Worm (Caenorhabditis elegans) whole organism, L4 larva: ENCODE results near the gene arx-2.

Experiments used
- D1046.2 ChIP-seq: fragments of 200-800 bp; sonication (Bioruptor generic); IDR thresholded peaks from 2 replicates; pipeline ENCODE4 v1.3.6; 2022; ENCODE audit warnings: missing genetic modification characterization, missing compliant biosample characterization
- F10B5.3 ChIP-seq: sonication (generic microtip); optimal IDR thresholded peaks from 2 replicates; lab custom pipeline; 2016; ENCODE audit warnings: mild to moderate bottlenecking, missing genetic modification characterization, missing compliant biosample characterization
- T20F7.1 ChIP-seq: fragments of 200-800 bp; sonication (Bioruptor generic); optimal IDR thresholded peaks from 2 replicates; lab custom pipeline; 2018; ENCODE audit warnings: mild to moderate bottlenecking, missing genetic modification characterization, missing compliant biosample characterization
- Y5F2A.4 ChIP-seq: fragments of 200-800 bp; sonication (Bioruptor generic); optimal IDR thresholded peaks from 2 replicates; lab custom pipeline; 2018; ENCODE audit warnings: mild to moderate bottlenecking, missing genetic modification characterization, missing compliant biosample characterization
- ZK546.5 ChIP-seq, 2 experiments: sonication (generic microtip); optimal IDR thresholded peaks; 2 replicates each; lab custom pipeline; 2017; ENCODE audit warnings: missing biosample characterization in 2 of 2, missing genetic modification characterization in 2 of 2
- aha-1 ChIP-seq: fragments of 150-350 bp; peaks from one replicate; lab custom pipeline; 2014; ENCODE audit warnings: missing biosample characterization, missing genetic modification characterization
- ama-1 ChIP-seq: fragments of 150-350 bp; optimal IDR thresholded peaks from 2 replicates; lab custom pipeline; 2014; ENCODE audit warnings: inconsistent platforms, mixed read lengths
- attf-4 ChIP-seq: sonication (generic microtip); optimal IDR thresholded peaks from 3 replicates; lab custom pipeline; 2017; ENCODE audit warnings: missing biosample characterization, missing genetic modification characterization
- ceh-32 ChIP-seq: sonication (generic microtip); optimal IDR thresholded peaks from 2 replicates; lab custom pipeline; 2016; ENCODE audit warnings: mild to moderate bottlenecking, missing genetic modification characterization, missing compliant biosample characterization; ENCODE audit not compliant: poor library complexity
- ces-1 ChIP-seq: fragments of 150-350 bp; sonication (generic microtip); optimal IDR thresholded peaks from 4 replicates; lab custom pipeline; 2014; ENCODE audit warnings: missing biosample characterization, missing genetic modification reagents, missing genetic modification characterization
- cey-2 ChIP-seq: sonication (generic microtip); optimal IDR thresholded peaks from 3 replicates; lab custom pipeline; 2017; ENCODE audit warnings: missing genetic modification characterization, mild to moderate bottlenecking, missing compliant biosample characterization, antibody characterized with exemption, borderline replicate concordance; ENCODE audit not compliant: insufficient read depth
- dmd-6 ChIP-seq: fragments of 200-800 bp; sonication (Bioruptor generic); IDR thresholded peaks from 2 replicates; pipeline ENCODE4 v1.3.6; 2022; ENCODE audit warnings: missing genetic modification reagents, missing genetic modification characterization, missing compliant biosample characterization
- dmd-8 ChIP-seq: fragments of 200-800 bp; sonication (Bioruptor generic); IDR thresholded peaks from 2 replicates; pipeline ENCODE4 v1.3.6; 2022; ENCODE audit warnings: missing genetic modification characterization, missing compliant biosample characterization
- dmd-9 ChIP-seq: fragments of 200-800 bp; sonication (Bioruptor generic); IDR thresholded peaks from 2 replicates; pipeline ENCODE4 v1.3.6; 2022; ENCODE audit warnings: missing genetic modification reagents, missing genetic modification characterization, missing compliant biosample characterization
- duxl-1 ChIP-seq: sonication (generic microtip); optimal IDR thresholded peaks from 2 replicates; lab custom pipeline; 2016; ENCODE audit warnings: mild to moderate bottlenecking, missing genetic modification characterization, moderate library complexity, missing compliant biosample characterization; ENCODE audit not compliant: poor library complexity
- dve-1 ChIP-seq: sonication (generic microtip); optimal IDR thresholded peaks from 2 replicates; lab custom pipeline; 2017; ENCODE audit warnings: antibody characterized with exemption, mild to moderate bottlenecking, missing genetic modification characterization, missing compliant biosample characterization; ENCODE audit not compliant: insufficient read depth
- egl-43 ChIP-seq: fragments of 200-800 bp; sonication (Bioruptor generic); IDR thresholded peaks from 2 replicates; pipeline ENCODE4 v1.3.6; 2022; ENCODE audit warnings: missing genetic modification reagents, missing genetic modification characterization, missing compliant biosample characterization
- gei-8 ChIP-seq: fragments of 200-800 bp; sonication (Bioruptor generic); optimal IDR thresholded peaks from 2 replicates; lab custom pipeline; 2018; ENCODE audit warnings: mild to moderate bottlenecking, missing genetic modification characterization, missing compliant biosample characterization
- hif-1 ChIP-seq, 2 experiments: sonication (generic microtip); optimal IDR thresholded peaks; 2 replicates each; lab custom pipeline; 2016 to 2017; ENCODE audit warnings: missing compliant biosample characterization in 2 of 2, missing genetic modification characterization in 2 of 2, missing genetic modification reagents in 2 of 2, missing genotype in 2 of 2, mild to moderate bottlenecking in 1 of 2
- hlh-11 ChIP-seq: fragments of 200-800 bp; sonication (Bioruptor generic); optimal IDR thresholded peaks from 2 replicates; lab custom pipeline; 2018; ENCODE audit warnings: mild to moderate bottlenecking, missing genetic modification characterization, missing compliant biosample characterization
- hlh-30 ChIP-seq: sonication (generic microtip); optimal IDR thresholded peaks from 2 replicates; lab custom pipeline; 2017; ENCODE audit warnings: antibody characterized with exemption, mild to moderate bottlenecking, missing genetic modification characterization, missing compliant biosample characterization; ENCODE audit not compliant: insufficient read depth
- jun-1 ChIP-seq: fragments of 150-350 bp; optimal IDR thresholded peaks from 2 replicates; lab custom pipeline; 2014; ENCODE audit warnings: missing biosample characterization, missing genetic modification reagents, missing genetic modification characterization
- lim-7 ChIP-seq: fragments of 200-800 bp; sonication (Bioruptor generic); IDR thresholded peaks from 2 replicates; pipeline ENCODE4 v1.3.6; 2022; ENCODE audit warnings: missing genetic modification characterization, missing compliant biosample characterization
- lin-29 ChIP-seq: fragments of 200-800 bp; sonication (Bioruptor generic); IDR thresholded peaks from 2 replicates; pipeline ENCODE4 v1.3.6; 2022; ENCODE audit warnings: missing genetic modification reagents, missing genetic modification characterization, missing compliant biosample characterization
- lin-38 ChIP-seq: fragments of 200-800 bp; sonication (Bioruptor generic); IDR thresholded peaks from 2 replicates; pipeline ENCODE4 v1.3.6; 2022; ENCODE audit warnings: missing genetic modification reagents, missing genetic modification characterization, missing compliant biosample characterization
- lsy-2 ChIP-seq, 2 experiments: fragments of 150-350 bp in 1 of 2; sonication (generic microtip) in 1 of 2; optimal IDR thresholded peaks; 2 replicates each; lab custom pipeline; 2014 to 2017; ENCODE audit warnings: missing biosample characterization in 2 of 2, missing genetic modification characterization in 2 of 2
- madf-9 ChIP-seq: fragments of 200-800 bp; sonication (Bioruptor generic); conservative IDR thresholded peaks from 2 replicates; pipeline ENCODE4 v1.3.6; 2022; ENCODE audit warnings: missing genetic modification reagents, missing genetic modification characterization, missing compliant biosample characterization
- mes-2 ChIP-seq: sonication (generic microtip); optimal IDR thresholded peaks from 2 replicates; lab custom pipeline; 2016; ENCODE audit warnings: missing genotype, mild to moderate bottlenecking, missing genetic modification characterization, missing compliant biosample characterization; ENCODE audit not compliant: poor library complexity, severe bottlenecking
- nhr-102 ChIP-seq: sonication (generic microtip); optimal IDR thresholded peaks from 2 replicates; lab custom pipeline; 2016; ENCODE audit warnings: mild to moderate bottlenecking, missing genetic modification characterization, moderate library complexity, missing compliant biosample characterization
- nhr-111 ChIP-seq: fragments of 200-800 bp; sonication (Bioruptor generic); optimal IDR thresholded peaks from 2 replicates; lab custom pipeline; 2018; ENCODE audit warnings: mild to moderate bottlenecking, missing genetic modification characterization, missing compliant biosample characterization
- nhr-237 ChIP-seq: sonication (generic microtip); optimal IDR thresholded peaks from 2 replicates; lab custom pipeline; 2017; ENCODE audit warnings: missing biosample characterization, missing genetic modification characterization
- nhr-28 ChIP-seq: fragments of 150-350 bp; optimal IDR thresholded peaks from 2 replicates; lab custom pipeline; 2014; ENCODE audit warnings: missing biosample characterization, missing genetic modification characterization
- nhr-48 ChIP-seq: sonication (generic microtip); optimal IDR thresholded peaks from 2 replicates; lab custom pipeline; 2016; ENCODE audit warnings: mild to moderate bottlenecking, missing genetic modification characterization, missing compliant biosample characterization
- nhr-6 ChIP-seq: fragments of 150-350 bp; optimal IDR thresholded peaks from 2 replicates; lab custom pipeline; 2014; ENCODE audit warnings: missing biosample characterization, missing genetic modification characterization
- saeg-2 ChIP-seq: fragments of 200-800 bp; sonication (Bioruptor generic); IDR thresholded peaks from 2 replicates; pipeline ENCODE4 v1.3.6; 2022; ENCODE audit warnings: missing genetic modification reagents, missing genetic modification characterization, missing compliant biosample characterization
- snpc-4 ChIP-seq: fragments of 150-350 bp; optimal IDR thresholded peaks from 2 replicates; lab custom pipeline; 2014; ENCODE audit warnings: missing biosample characterization, missing genetic modification characterization
- spr-3 ChIP-seq: fragments of 200-800 bp; sonication (Bioruptor generic); optimal IDR thresholded peaks from 2 replicates; lab custom pipeline; 2018; ENCODE audit warnings: mild to moderate bottlenecking, missing genetic modification characterization, missing compliant biosample characterization
- tra-1 ChIP-seq: fragments of 200-800 bp; sonication (Bioruptor generic); IDR thresholded peaks from 2 replicates; pipeline ENCODE4 v1.3.6; 2022; ENCODE audit warnings: missing genetic modification reagents, missing genetic modification characterization, missing compliant biosample characterization
- unc-130 ChIP-seq: sonication (generic microtip); optimal IDR thresholded peaks from 2 replicates; lab custom pipeline; 2016; ENCODE audit warnings: missing genetic modification reagents, missing genetic modification characterization, missing compliant biosample characterization
- unc-39 ChIP-seq: sonication (generic microtip); optimal IDR thresholded peaks from 2 replicates; lab custom pipeline; 2017; ENCODE audit warnings: missing biosample characterization, missing genetic modification characterization
- unc-62 ChIP-seq, 3 experiments: fragments of 150-350 bp in 1 of 3; sonication (generic microtip); optimal IDR thresholded peaks in 2 of 3; peaks in 1 of 3; 1 replicate in 1 of 3; 2 replicates in 2 of 3; lab custom pipeline; 2014 to 2017; ENCODE audit warnings: missing biosample characterization in 3 of 3, missing genetic modification characterization in 3 of 3, missing genetic modification reagents in 3 of 3, missing genotype in 1 of 3
- zip-11 ChIP-seq: fragments of 200-800 bp; sonication (Bioruptor generic); IDR thresholded peaks from 2 replicates; pipeline ENCODE4 v1.3.6; 2022; ENCODE audit warnings: missing genetic modification characterization, missing compliant biosample characterization
- ztf-11 ChIP-seq: fragments of 150-350 bp; optimal IDR thresholded peaks from 2 replicates; lab custom pipeline; 2014; ENCODE audit warnings: missing biosample characterization, missing genetic modification characterization

The arx-2 gene

DNA sequence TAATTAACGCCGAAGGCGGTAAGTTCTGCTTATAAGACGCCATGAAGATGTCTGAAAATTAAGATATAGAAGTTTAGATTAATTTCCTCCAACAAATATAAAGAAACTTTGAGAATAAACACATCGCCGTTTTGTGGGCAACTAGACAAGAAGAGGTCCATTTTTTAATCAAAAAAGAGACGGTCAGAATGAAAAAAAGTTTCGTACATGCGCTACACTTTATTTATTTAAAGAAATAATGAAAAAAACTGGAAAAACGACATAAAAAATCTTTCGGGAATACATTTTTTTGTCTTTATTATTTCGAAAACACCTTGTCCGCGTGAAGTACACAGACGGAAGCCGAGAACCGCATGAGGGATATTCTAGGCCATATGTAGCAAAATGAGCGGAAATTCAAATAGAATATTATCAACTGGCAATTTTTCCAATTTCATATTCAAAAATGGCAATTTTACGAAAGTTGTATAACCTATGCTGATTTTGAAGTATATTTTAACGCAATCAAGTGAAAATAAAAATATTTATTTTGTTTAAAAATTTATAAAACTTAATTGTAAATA, 17.7 kb upstream of the arx-2 start, which contains the start of gene sluh-7 (continued):
- TF ChIP-seq lim-7 (GFP tag; lab: Robert Waterston, UW): no peak
- no peak for TF ChIP-seq saeg-2 (GFP tag; lab: Robert Waterston, UW)
- TF ChIP-seq nhr-6 (tag; lab: Kevin White, UChicago): peak; percentile 86
- TF ChIP-seq cey-2: no peak
- no peak for TF ChIP-seq lin-29
- no peak for TF ChIP-seq ama-1 (lab: Kevin White, UChicago)
- TF ChIP-seq nhr-102 (tag; lab: Kevin White, UChicago): peak; percentile 66
- TF ChIP-seq nhr-237 (tag; lab: Kevin White, UChicago): no peak
- peak; percentile 6 for TF ChIP-seq nhr-48 (tag; lab: Kevin White, UChicago)
- no peak for TF ChIP-seq attf-4 (tag; lab: Kevin White, UChicago)
- TF ChIP-seq ztf-11 (tag; lab: Kevin White, UChicago): no peak
- no peak for TF ChIP-seq unc-62 (GFP tag; optimal IDR thresholded peaks at IDR 0.05 in 1 of 2; lab: Kevin White, UChicago)
- no peak for TF ChIP-seq unc-62 (tag; optimal IDR thresholded peaks at IDR 0.05; lab: Kevin White, UChicago)
- peak; percentile 78 for TF ChIP-seq lin-38 (GFP tag; lab: Robert Waterston, UW)
- TF ChIP-seq hlh-30 (tag; lab: Kevin White, UChicago): peak; percentile 72
- no peak for TF ChIP-seq zip-11
- TF ChIP-seq madf-9: peak; percentile 75
- TF ChIP-seq T20F7.1 (GFP tag; lab: Kevin White, UChicago): peak; percentile 69
- no peak for TF ChIP-seq nhr-111
- TF ChIP-seq tra-1: no peak
- TF ChIP-seq egl-43 (GFP tag; lab: Robert Waterston, UW): no peak
- peak in 1 of 2 experiments; percentile 88 for TF ChIP-seq hif-1 (tag; optimal IDR thresholded peaks at IDR 0.05; lab: Kevin White, UChicago)
- TF ChIP-seq jun-1 (tag; lab: Kevin White, UChicago): no peak
- peak in 1 of 2 experiments; percentile 88 for TF ChIP-seq lsy-2 (tag; optimal IDR thresholded peaks at IDR 0.05; lab: Kevin White, UChicago)
- TF ChIP-seq mes-2: peak; percentile 99
- peak; percentile 42 for TF ChIP-seq hlh-11 (tag; lab: Kevin White, UChicago)
- peak; percentile 49 for TF ChIP-seq duxl-1 (tag; lab: Kevin White, UChicago)
- no peak for TF ChIP-seq spr-3 (GFP tag; lab: Kevin White, UChicago)
- no peak for TF ChIP-seq F10B5.3 (tag; lab: Kevin White, UChicago)
- TF ChIP-seq dve-1: peak; percentile 74
- TF ChIP-seq dmd-9: peak; percentile 82
- no peak for TF ChIP-seq ceh-32 (tag; lab: Kevin White, UChicago)
- no peak for TF ChIP-seq D1046.2 (GFP tag; lab: Robert Waterston, UW)
- no peak for TF ChIP-seq gei-8 (GFP tag; lab: Kevin White, UChicago)
- peak; percentile 30 for TF ChIP-seq nhr-28 (tag; lab: Kevin White, UChicago)
- no peak for TF ChIP-seq unc-39
- no peak for TF ChIP-seq dmd-8
- TF ChIP-seq unc-130: peak; percentile 95
- no peak for TF ChIP-seq snpc-4
- no peak for TF ChIP-seq Y5F2A.4 (GFP tag; lab: Kevin White, UChicago)
- no peak for TF ChIP-seq ces-1 (GFP tag; lab: Kevin White, UChicago)
- peak; percentile 79 for TF ChIP-seq aha-1
- TF ChIP-seq dmd-6: peak; percentile 56; the same call in 1 of the 2 replicates
- no peak for TF ChIP-seq ZK546.5 (tag; optimal IDR thresholded peaks at IDR 0.05; lab: Kevin White, UChicago)
